Worm (Caenorhabditis elegans): Measurements from ENCODE around the gene fbxb-29.

Gene fbxb-29

DNA sequence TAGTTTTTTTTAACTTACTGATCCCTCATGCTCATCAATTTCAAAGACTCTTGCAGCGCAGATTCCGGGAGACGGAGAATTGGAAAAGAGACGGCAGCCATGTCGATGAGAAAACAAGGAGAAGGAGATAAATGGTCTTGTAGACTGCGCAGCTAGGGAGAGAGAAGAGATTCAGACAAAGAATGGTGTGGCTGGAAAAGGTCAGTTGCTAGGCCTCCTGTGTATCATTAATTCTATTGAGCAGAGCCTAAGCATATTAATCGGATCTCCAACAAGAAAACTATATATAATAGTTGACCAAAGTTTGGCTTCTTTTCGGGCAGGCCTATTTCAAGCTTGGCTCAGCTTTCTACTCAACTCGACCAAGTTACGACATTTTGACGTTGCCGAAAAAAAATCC is at the start of gene fbxb-29:
TSS of gene fbxb-29 (minus strand) at position 101 of the 400 bp plus-strand sequence.
- TF ChIP-seq ceh-45 (GFP tag; IDR thresholded peaks at IDR 0.05) = no peak
- no peak for TF ChIP-seq ceh-14 (tag; optimal IDR thresholded peaks at IDR 0.05)
- no peak for TF ChIP-seq unc-42 (tag; optimal IDR thresholded peaks at IDR 0.05)
- no peak for TF ChIP-seq ceh-31 (tag; optimal IDR thresholded peaks at IDR 0.05)
- no peak for TF ChIP-seq ztf-16 (tag; optimal IDR thresholded peaks at IDR 0.05)
- TF ChIP-seq lim-6 (tag; optimal IDR thresholded peaks at IDR 0.05) = no peak
- no peak for TF ChIP-seq ttx-3 (tag; optimal IDR thresholded peaks at IDR 0.05)
- no peak for TF ChIP-seq sox-4 (tag; optimal IDR thresholded peaks at IDR 0.05)
- TF ChIP-seq ceh-2 (tag; optimal IDR thresholded peaks at IDR 0.05) = no peak
- no peak for TF ChIP-seq gmeb-2 (tag; optimal IDR thresholded peaks at IDR 0.05)
- TF ChIP-seq fkh-6 (tag; optimal IDR thresholded peaks at IDR 0.05) = no peak

- no peak for TF ChIP-seq hlh-15 (tag; optimal IDR thresholded peaks at IDR 0.05)
- no peak for TF ChIP-seq ceh-14 (tag; optimal IDR thresholded peaks at IDR 0.05)
- TF ChIP-seq unc-86 (tag; optimal IDR thresholded peaks at IDR 0.05) = no peak
Measured at ce11 chrII:1046937-1047336, 47.5 kb upstream of the fbxb-29 start.

DNA sequence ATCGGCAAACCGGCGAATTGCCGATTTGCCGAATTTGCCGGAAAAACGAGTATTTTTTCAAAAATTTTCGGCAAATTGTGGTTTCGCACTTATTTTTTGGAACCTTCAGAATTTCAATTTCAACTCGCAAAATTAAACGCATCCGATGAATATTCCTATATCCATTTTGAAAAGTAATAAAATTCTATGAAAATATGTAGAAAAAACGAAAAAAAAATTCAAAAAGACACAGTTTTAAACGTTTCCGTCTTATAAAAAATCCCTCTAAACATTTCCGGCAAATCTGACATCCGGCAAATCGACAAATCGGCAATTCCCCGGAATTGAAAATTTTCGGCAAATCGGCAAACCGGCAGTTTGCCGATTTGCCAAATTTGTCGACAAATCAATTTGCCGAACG is 46.3 kb upstream of the fbxb-29 start, which contains the start of gene str-148:
TSS of gene str-148 (plus strand) at position 301 of the 400 bp plus-strand sequence.
- TF ChIP-seq pros-1 (tag; optimal IDR thresholded peaks at IDR 0.05) (no peak), fkh-10 (GFP tag; optimal IDR thresholded peaks at IDR 0.05) (no peak), pha-2 (tag; optimal IDR thresholded peaks at IDR 0.05) (no peak), fax-1 (tag; optimal IDR thresholded peaks at IDR 0.05) (no peak), T23F11.4 (GFP tag; optimal IDR thresholded peaks at IDR 0.05) (no peak), pha-4 (tag; optimal IDR thresholded peaks at IDR 0.05) (no peak), che-1 (tag; optimal IDR thresholded peaks at IDR 0.05) (no peak), K09A11.1 (tag; optimal IDR thresholded peaks at IDR 0.05; ENCODE audit: insufficient read depth) (no peak), ceh-18 (tag; optimal IDR thresholded peaks at IDR 0.05) (no peak), zip-5 (tag; optimal IDR thresholded peaks at IDR 0.05) (no peak), pat-9 (tag; optimal IDR thresholded peaks at IDR 0.05) (no peak), hlh-30 (tag; optimal IDR thresholded peaks at IDR 0.05; ENCODE audit: insufficient read depth) (no peak), tbx-2 (tag; optimal IDR thresholded peaks at IDR 0.05) (no peak), syd-9 (tag; optimal IDR thresholded peaks at IDR 0.05) (no peak), ceh-24 (tag; optimal IDR thresholded peaks at IDR 0.05) (no peak), pqm-1 (tag; optimal IDR thresholded peaks at IDR 0.05) (no peak)

- TF ChIP-seq ceh-48 (tag; optimal IDR thresholded peaks at IDR 0.05) = peak; percentile 9
Measured at ce11 chrII:1043932-1044331, 44.5 kb upstream of the fbxb-29 start, which contains the start of gene fbxb-45. fbxb-45 (minus strand) TSS chrII:1044032.

- TF ChIP-seq pqm-1 (tag; optimal IDR thresholded peaks at IDR 0.05) (no peak), sox-2 (GFP tag; IDR thresholded peaks at IDR 0.05) (no peak), ceh-18 (tag; optimal IDR thresholded peaks at IDR 0.05) (no peak), hlh-13 (GFP tag; optimal IDR thresholded peaks at IDR 0.05) (no peak), unc-42 (tag; optimal IDR thresholded peaks at IDR 0.05) (no peak), elt-4 (tag; optimal IDR thresholded peaks at IDR 0.05) (no peak), madf-2 (tag; optimal IDR thresholded peaks at IDR 0.05) (no peak), ceh-14 (tag; optimal IDR thresholded peaks at IDR 0.05) (no peak), ceh-45 (GFP tag; IDR thresholded peaks at IDR 0.05) (no peak), C08G9.2 (tag; optimal IDR thresholded peaks at IDR 0.05) (no peak), ttx-3 (tag; optimal IDR thresholded peaks at IDR 0.05) (no peak), ceh-6 (GFP tag; optimal IDR thresholded peaks at IDR 0.05) (no peak)
Measured at ce11 chrII:1042227-1042626, 42.8 kb upstream of the fbxb-29 start, which contains the start of gene fbxb-41. fbxb-41 (minus strand) TSS chrII:1042327.

Data from whole organism, late embryonic.